Worm (Caenorhabditis elegans): ENCODE measurements around the gene mig-18.
A peak's percentile ranks its signal among the peaks of the same experiment; 100 is the strongest.

mig-18 gene

ce11 chrIII:13380881-13381280 is 22.2 kb upstream of the mig-18 start:
- TF ChIP-seq elt-1 (tag; optimal IDR thresholded peaks at IDR 0.05) = peak; percentile 96
- no peak for TF ChIP-seq skn-1 (tag; optimal IDR thresholded peaks at IDR 0.05)

- no peak for TF ChIP-seq ceh-16 (tag; optimal IDR thresholded peaks at IDR 0.05)
- no peak for TF ChIP-seq hmg-11 (tag; optimal IDR thresholded peaks at IDR 0.05)
- TF ChIP-seq egl-27 (tag; optimal IDR thresholded peaks at IDR 0.05) = no peak
- TF ChIP-seq lsy-12 (tag; optimal IDR thresholded peaks at IDR 0.05) = no peak
- no peak for TF ChIP-seq lin-39 (tag; optimal IDR thresholded peaks at IDR 0.05)
- TF ChIP-seq nhr-23 (tag; optimal IDR thresholded peaks at IDR 0.05) = no peak
- peak; percentile 7 for TF ChIP-seq pha-4 (tag; optimal IDR thresholded peaks at IDR 0.05)
- TF ChIP-seq egl-5 (tag; optimal IDR thresholded peaks at IDR 0.05) = no peak
These were observed 21.4 kb upstream of the mig-18 start for ce11 chrIII:13381684-13382083.

- no peak for TF ChIP-seq unc-39 (tag; optimal IDR thresholded peaks at IDR 0.05)
These were observed 19.9 kb upstream of the mig-18 start for ce11 chrIII:13383159-13383558.

- TF ChIP-seq R02D3.7 (tag; optimal IDR thresholded peaks at IDR 0.05) = no peak
- TF ChIP-seq ama-1 (optimal IDR thresholded peaks at IDR 0.05) = no peak
- no peak for TF ChIP-seq nhr-67 (tag; optimal IDR thresholded peaks at IDR 0.05)
- no peak for TF ChIP-seq tbx-2 (tag; optimal IDR thresholded peaks at IDR 0.05)
- no peak for TF ChIP-seq nhr-25 (tag; optimal IDR thresholded peaks at IDR 0.05)
- TF ChIP-seq ceh-82 (tag; optimal IDR thresholded peaks at IDR 0.05) = no peak
- TF ChIP-seq unc-39 (tag; optimal IDR thresholded peaks at IDR 0.05) = no peak
- no peak for TF ChIP-seq elt-3 (tag; optimal IDR thresholded peaks at IDR 0.05)
- no peak for TF ChIP-seq ceh-16 (tag; optimal IDR thresholded peaks at IDR 0.05)
- TF ChIP-seq zag-1 (tag; optimal IDR thresholded peaks at IDR 0.05) = no peak
These were observed 17.2 kb upstream of the mig-18 start, which contains the start of gene T03F6.4 for ce11 chrIII:13385850-13386249. Gene T03F6.4, plus strand, starts transcription at chrIII:13386150.

ce11 chrIII:13388621-13389020 is 14.4 kb upstream of the mig-18 start:
- TF ChIP-seq fos-1 (tag; optimal IDR thresholded peaks at IDR 0.05) = no peak
- no peak for TF ChIP-seq ceh-82 (tag; optimal IDR thresholded peaks at IDR 0.05)
- no peak for TF ChIP-seq mml-1 (tag; optimal IDR thresholded peaks at IDR 0.05)
- TF ChIP-seq pha-4 (tag; optimal IDR thresholded peaks at IDR 0.05) = peak; percentile 47
- no peak for TF ChIP-seq nhr-77 (tag; optimal IDR thresholded peaks at IDR 0.05)
- TF ChIP-seq nhr-12 (tag; optimal IDR thresholded peaks at IDR 0.05) = no peak
- TF ChIP-seq aly-2 (tag; optimal IDR thresholded peaks at IDR 0.05) = no peak
- no peak for TF ChIP-seq jun-1 (tag; optimal IDR thresholded peaks at IDR 0.05)
- no peak for TF ChIP-seq ztf-4 (tag; optimal IDR thresholded peaks at IDR 0.05)
- TF ChIP-seq daf-12 (tag; optimal IDR thresholded peaks at IDR 0.05) = no peak
- no peak for TF ChIP-seq lin-15B (tag; optimal IDR thresholded peaks at IDR 0.05)
- no peak for TF ChIP-seq ceh-9 (tag; optimal IDR thresholded peaks at IDR 0.05)
- no peak for TF ChIP-seq hmg-11 (tag; optimal IDR thresholded peaks at IDR 0.05)
- TF ChIP-seq elt-2 (tag; optimal IDR thresholded peaks at IDR 0.05) = peak; percentile 85
- no peak for TF ChIP-seq nhr-28 (tag; optimal IDR thresholded peaks at IDR 0.05)
- TF ChIP-seq ceh-28 (tag; optimal IDR thresholded peaks at IDR 0.05) = no peak
- no peak for TF ChIP-seq ama-1 (optimal IDR thresholded peaks at IDR 0.05)
- no peak for TF ChIP-seq ZK546.5 (tag; optimal IDR thresholded peaks at IDR 0.05)

ce11 chrIII:13389078-13389477 is 14.0 kb upstream of the mig-18 start, which contains the start of gene T03F6.3:
Gene T03F6.3, plus strand, starts transcription at chrIII:13389395.
- TF ChIP-seq lin-39 (tag; optimal IDR thresholded peaks at IDR 0.05) (no peak), ama-1 (optimal IDR thresholded peaks at IDR 0.05) (no peak), mml-1 (tag; optimal IDR thresholded peaks at IDR 0.05) (no peak), nhr-43 (tag; optimal IDR thresholded peaks at IDR 0.05; ENCODE audit: poor library complexity, severe bottlenecking) (no peak), ZK546.5 (tag; optimal IDR thresholded peaks at IDR 0.05) (no peak), daf-12 (tag; optimal IDR thresholded peaks at IDR 0.05) (no peak), nhr-76 (tag; optimal IDR thresholded peaks at IDR 0.05) (no peak), snpc-4 (tag; optimal IDR thresholded peaks at IDR 0.05) (no peak), fkh-2 (tag; optimal IDR thresholded peaks at IDR 0.05) (no peak), elt-1 (tag; optimal IDR thresholded peaks at IDR 0.05) (no peak), pha-4 (tag; optimal IDR thresholded peaks at IDR 0.05) (no peak), zag-1 (tag; optimal IDR thresholded peaks at IDR 0.05) (no peak), nhr-28 (tag; optimal IDR thresholded peaks at IDR 0.05) (no peak), hmg-11 (tag; optimal IDR thresholded peaks at IDR 0.05) (no peak), eor-1 (tag; optimal IDR thresholded peaks at IDR 0.05) (no peak), jun-1 (tag; optimal IDR thresholded peaks at IDR 0.05) (no peak), unc-39 (tag; optimal IDR thresholded peaks at IDR 0.05) (no peak)
